Worm (Caenorhabditis elegans) whole organism, mixed stage, embryonic: ENCODE results near the gene R107.5.

Experiments
- M03D4.4 ChIP-seq: sonication (generic microtip); optimal IDR thresholded peaks from 2 replicates; lab custom pipeline; 2017; ENCODE audit warnings: mild to moderate bottlenecking, missing genetic modification characterization, missing compliant biosample characterization
- blmp-1 ChIP-seq: fragments of 150-350 bp; optimal IDR thresholded peaks from 2 replicates; lab custom pipeline; 2014; ENCODE audit warnings: missing biosample characterization, missing genetic modification characterization
- drap-1 ChIP-seq: fragments of 200-800 bp; sonication (Bioruptor generic); optimal IDR thresholded peaks from 3 replicates; lab custom pipeline; 2018; ENCODE audit warnings: mild to moderate bottlenecking, missing genetic modification characterization, missing compliant biosample characterization
- elt-3 ChIP-seq: fragments of 150-350 bp; optimal IDR thresholded peaks from 2 replicates; lab custom pipeline; 2014; ENCODE audit warnings: missing biosample characterization, missing genetic modification characterization
- lin-13 ChIP-seq: fragments of 150-350 bp; optimal IDR thresholded peaks from 2 replicates; lab custom pipeline; 2014; ENCODE audit warnings: missing biosample characterization, missing genetic modification characterization
- lsy-2 ChIP-seq: fragments of 150-350 bp; optimal IDR thresholded peaks from 2 replicates; lab custom pipeline; 2014; ENCODE audit warnings: missing biosample characterization, missing genetic modification characterization
- nhr-237 ChIP-seq: fragments of 150-350 bp; optimal IDR thresholded peaks from 2 replicates; lab custom pipeline; 2014; ENCODE audit warnings: missing biosample characterization, missing genetic modification characterization
- nhr-28 ChIP-seq: fragments of 150-350 bp; optimal IDR thresholded peaks from 2 replicates; lab custom pipeline; 2014; ENCODE audit warnings: missing biosample characterization, missing genetic modification characterization
- nhr-76 ChIP-seq: sonication (generic microtip); optimal IDR thresholded peaks from 2 replicates; lab custom pipeline; 2017; ENCODE audit warnings: missing biosample characterization, missing genetic modification characterization
- pha-4 ChIP-seq: fragments of 150-350 bp; optimal IDR thresholded peaks from 2 replicates; lab custom pipeline; 2018; ENCODE audit warnings: missing biosample characterization, missing genetic modification reagents, missing genetic modification characterization
- sptf-1 ChIP-seq: sonication (generic microtip); optimal IDR thresholded peaks from 2 replicates; lab custom pipeline; 2017; ENCODE audit warnings: mild to moderate bottlenecking, missing genetic modification characterization, moderate library complexity, missing compliant biosample characterization
- unc-120 ChIP-seq: sonication (generic microtip); optimal IDR thresholded peaks from 2 replicates; lab custom pipeline; 2017; ENCODE audit warnings: missing genetic modification characterization, missing compliant biosample characterization; ENCODE audit not compliant: poor library complexity, severe bottlenecking
- unc-39 ChIP-seq: fragments of 150-350 bp; optimal IDR thresholded peaks from 2 replicates; lab custom pipeline; 2014; ENCODE audit warnings: missing biosample characterization, missing genetic modification characterization

- TF ChIP-seq unc-120 (tag; lab: Kevin White, UChicago) (no peak), pha-4 (tag; lab: Kevin White, UChicago) (no peak), lin-13 (tag; lab: Kevin White, UChicago) (no peak), nhr-76 (tag; lab: Kevin White, UChicago) (no peak), lsy-2 (tag; lab: Kevin White, UChicago) (no peak), sptf-1 (no peak), unc-39 (tag; lab: Kevin White, UChicago) (no peak), drap-1 (GFP tag; lab: Kevin White, UChicago) (no peak), blmp-1 (tag; lab: Kevin White, UChicago) (no peak), nhr-237 (tag; lab: Kevin White, UChicago) (no peak), M03D4.4 (tag; lab: Kevin White, UChicago) (no peak), elt-3 (tag; lab: Kevin White, UChicago) (no peak), nhr-28 (tag; lab: Kevin White, UChicago) (no peak)
These were observed 35.8 kb upstream of the R107.5 start, which contains the start of the genes mccc-2 and mrpl-44 for ce11 chrIII:9089325-9089823.
